Fruit fly (Drosophila melanogaster) whole organism, wandering third instar larva: ENCODE results near the gene Sik2.

ENCODE experiments used
- Abd-B ChIP-seq: fragments of >200 bp; optimal IDR thresholded peaks from 2 replicates; lab custom pipeline; 2017; ENCODE audit warnings: missing biosample characterization, missing genetic modification characterization
- CG32264 ChIP-seq: fragments of 200-800 bp; sonication (Bioruptor generic); optimal IDR thresholded peaks from 2 replicates; lab custom pipeline; 2016; ENCODE audit warnings: missing biosample characterization, missing genetic modification characterization
- CG9705 ChIP-seq: fragments of 200-800 bp; sonication (Bioruptor generic); optimal IDR thresholded peaks from 2 replicates; lab custom pipeline; 2018; ENCODE audit warnings: missing biosample characterization, mild to moderate bottlenecking, missing genetic modification characterization
- CrebA ChIP-seq: fragments of 200-800 bp; sonication (Bioruptor generic); optimal IDR thresholded peaks from 2 replicates; lab custom pipeline; 2016; ENCODE audit warnings: missing biosample characterization, mild to moderate bottlenecking, missing genetic modification characterization, borderline replicate concordance
- Dfd ChIP-seq: fragments of >200 bp; optimal IDR thresholded peaks from 2 replicates; lab custom pipeline; 2017; ENCODE audit warnings: missing biosample characterization, missing genetic modification characterization
- Dif ChIP-seq: fragments of 200-275, 200-300 bp; sonication (Bioruptor generic); optimal IDR thresholded peaks from 2 replicates; lab custom pipeline; 2018; ENCODE audit warnings: missing biosample characterization, missing genetic modification characterization; ENCODE audit not compliant: partially characterized antibody
- GATAd ChIP-seq: sonication (Bioruptor generic); optimal IDR thresholded peaks from 2 replicates; lab custom pipeline; 2016; ENCODE audit warnings: missing biosample characterization, missing genetic modification characterization
- HLH106 ChIP-seq: fragments of 200-800 bp; optimal IDR thresholded peaks from 3 replicates; lab custom pipeline; 2019; ENCODE audit warnings: missing biosample characterization, mild to moderate bottlenecking, missing genetic modification characterization, moderate library complexity
- Hnf4 ChIP-seq: fragments of 200-800 bp; sonication (Bioruptor generic); optimal IDR thresholded peaks from 2 replicates; lab custom pipeline; 2016; ENCODE audit warnings: missing biosample characterization, mild to moderate bottlenecking, missing genetic modification characterization
- Hr78 ChIP-seq: fragments of >200 bp; optimal IDR thresholded peaks from 2 replicates; lab custom pipeline; 2017; ENCODE audit warnings: missing biosample characterization, missing genetic modification characterization
- Hr83 ChIP-seq: fragments of 200-300 bp; sonication (Bioruptor generic); optimal IDR thresholded peaks from 2 replicates; lab custom pipeline; 2016; ENCODE audit warnings: missing biosample characterization, mild to moderate bottlenecking, missing genetic modification characterization, moderate library complexity; ENCODE audit not compliant: poor library complexity, severe bottlenecking
- Jra ChIP-seq: sonication (Bioruptor generic); optimal IDR thresholded peaks from 2 replicates; lab custom pipeline; 2016; ENCODE audit warnings: missing biosample characterization, missing genetic modification characterization
- Mio ChIP-seq: sonication (Bioruptor generic); optimal IDR thresholded peaks from 2 replicates; lab custom pipeline; 2016; ENCODE audit warnings: missing biosample characterization, missing genetic modification characterization
- Myc ChIP-seq: fragments of >200 bp; optimal IDR thresholded peaks from 2 replicates; lab custom pipeline; 2017
- N ChIP-seq: fragments of >200 bp; optimal IDR thresholded peaks from 2 replicates; lab custom pipeline; 2018; ENCODE audit warnings: missing biosample characterization, missing external identifiers, missing genetic modification characterization
- OdsH ChIP-seq: fragments of 200-800 bp; sonication (Bioruptor generic); optimal IDR thresholded peaks from 2 replicates; lab custom pipeline; 2016; ENCODE audit warnings: missing biosample characterization, mild to moderate bottlenecking, missing genetic modification characterization
- Rel ChIP-seq, 2 experiments: fragments of 200-800 bp; sonication (Bioruptor generic) in 1 of 2; optimal IDR thresholded peaks; 2 replicates in 1 of 2; 3 replicates in 1 of 2; lab custom pipeline; 2016 to 2019; ENCODE audit warnings: mild to moderate bottlenecking in 2 of 2, missing biosample characterization in 2 of 2, missing genetic modification characterization in 2 of 2, moderate library complexity in 1 of 2
- Sp1 ChIP-seq: fragments of 200-800 bp; sonication (Bioruptor generic); optimal IDR thresholded peaks from 3 replicates; lab custom pipeline; 2019; ENCODE audit warnings: missing biosample characterization, mild to moderate bottlenecking, missing genetic modification characterization, moderate library complexity
- Vsx2 ChIP-seq: fragments of 200-300, 225-300 bp; sonication (Bioruptor generic); optimal IDR thresholded peaks from 2 replicates; lab custom pipeline; 2018; ENCODE audit warnings: missing biosample characterization, missing genetic modification characterization; ENCODE audit not compliant: partially characterized antibody
- br ChIP-seq: fragments of 200-800 bp; sonication (Bioruptor generic); optimal IDR thresholded peaks from 2 replicates; lab custom pipeline; 2016; ENCODE audit warnings: missing biosample characterization, missing genetic modification characterization
- brk ChIP-seq: fragments of 200-800 bp; sonication (Bioruptor generic); optimal IDR thresholded peaks from 2 replicates; lab custom pipeline; 2016; ENCODE audit warnings: missing biosample characterization, mild to moderate bottlenecking, missing genetic modification characterization
- dl ChIP-seq, 2 experiments: fragments of 175-275, 200-275 bp in 1 of 2; fragments of 200-275 bp in 1 of 2; sonication (Bioruptor generic); optimal IDR thresholded peaks; lab custom pipeline; 2018; ENCODE audit warnings: mild to moderate bottlenecking in 2 of 2, missing biosample characterization in 2 of 2, missing genetic modification characterization in 2 of 2, moderate library complexity in 2 of 2; ENCODE audit not compliant: partially characterized antibody in 2 of 2, insufficient read depth in 1 of 2
- dmrt93B ChIP-seq: fragments of 200-800 bp; sonication (Bioruptor generic); optimal IDR thresholded peaks from 2 replicates; lab custom pipeline; 2018; ENCODE audit warnings: missing biosample characterization, mild to moderate bottlenecking, missing genetic modification characterization
- dsf ChIP-seq: sonication (Bioruptor generic); optimal IDR thresholded peaks from 2 replicates; lab custom pipeline; 2016; ENCODE audit warnings: missing biosample characterization, missing genetic modification characterization, borderline replicate concordance
- ey ChIP-seq: fragments of 200-800 bp; sonication (Bioruptor generic); optimal IDR thresholded peaks from 2 replicates; lab custom pipeline; 2016; ENCODE audit warnings: missing biosample characterization, missing genetic modification characterization
- foxo ChIP-seq, 2 experiments: fragments of 200-800 bp; sonication (Bioruptor generic); optimal IDR thresholded peaks; 2 replicates in 1 of 2; 3 replicates in 1 of 2; lab custom pipeline; 2016 to 2017; ENCODE audit warnings: missing biosample characterization in 2 of 2, missing genetic modification characterization in 2 of 2
- fru ChIP-seq: fragments of 200-800 bp; sonication (Bioruptor generic); optimal IDR thresholded peaks from 3 replicates; lab custom pipeline; 2016; ENCODE audit warnings: missing biosample characterization, mild to moderate bottlenecking, missing genetic modification characterization
- h ChIP-seq: fragments of 200-800 bp; sonication (Bioruptor generic); optimal IDR thresholded peaks from 3 replicates; lab custom pipeline; 2016; ENCODE audit warnings: missing biosample characterization, mild to moderate bottlenecking, missing genetic modification characterization
- jim ChIP-seq: fragments of 175-275, 200-325 bp; sonication (Bioruptor generic); optimal IDR thresholded peaks from 2 replicates; lab custom pipeline; 2016; ENCODE audit warnings: missing biosample characterization, mild to moderate bottlenecking, missing genetic modification characterization
- lola ChIP-seq: fragments of >200 bp; optimal IDR thresholded peaks from 2 replicates; lab custom pipeline; 2017; ENCODE audit warnings: missing biosample characterization, missing genetic modification characterization
- pan ChIP-seq: fragments of >200 bp; optimal IDR thresholded peaks from 2 replicates; lab custom pipeline; 2017
- psq ChIP-seq: fragments of 200-800 bp; sonication (Bioruptor generic); optimal IDR thresholded peaks from 3 replicates; lab custom pipeline; 2017; ENCODE audit warnings: missing biosample characterization, mild to moderate bottlenecking, missing genetic modification characterization, moderate library complexity
- rgr ChIP-seq: fragments of 200-800 bp; sonication (Bioruptor generic); optimal IDR thresholded peaks from 3 replicates; lab custom pipeline; 2016; ENCODE audit warnings: missing biosample characterization, mild to moderate bottlenecking, missing genetic modification characterization
- sage ChIP-seq: fragments of 200-800 bp; sonication (Bioruptor generic); optimal IDR thresholded peaks from 2 replicates; lab custom pipeline; 2016; ENCODE audit warnings: missing biosample characterization, mild to moderate bottlenecking, missing genetic modification characterization
- sv ChIP-seq: fragments of 200-800 bp; sonication (Bioruptor generic); optimal IDR thresholded peaks from 3 replicates; lab custom pipeline; 2016; ENCODE audit warnings: missing biosample characterization, missing genetic modification characterization
- tai ChIP-seq: sonication (Bioruptor generic); optimal IDR thresholded peaks from 2 replicates; lab custom pipeline; 2016; ENCODE audit warnings: missing biosample characterization, missing genetic modification characterization
- usp ChIP-seq: fragments of >200 bp; optimal IDR thresholded peaks from 2 replicates; lab custom pipeline; 2017; ENCODE audit warnings: missing biosample characterization, missing genetic modification characterization
- woc ChIP-seq: sonication (Bioruptor generic); optimal IDR thresholded peaks from 2 replicates; lab custom pipeline; 2016; ENCODE audit warnings: missing biosample characterization, mild to moderate bottlenecking, missing genetic modification characterization

Sik2 gene

dm6 chrX:2041312-2041918, 20.3 kb downstream of the Sik2 start, which contains the start of gene CG4313:
CG4313 (plus strand) TSS chrX:2041868.
- peak; percentile 64 for TF ChIP-seq CG9705 (GFP tag; lab: Kevin White, UChicago)
- no peak for TF ChIP-seq Vsx2 (GFP tag; lab: Kevin White, UChicago)
- peak in 1 of 2 experiments; percentile 81 for TF ChIP-seq foxo (GFP tag; optimal IDR thresholded peaks at IDR 0.05; lab: Kevin White, UChicago)
- TF ChIP-seq dl (GFP tag; optimal IDR thresholded peaks at IDR 0.05; lab: Kevin White, UChicago; ENCODE audit: insufficient read depth in 1 of 2, partially characterized antibody in 2 of 2): no peak
- TF ChIP-seq ey (GFP tag; lab: Kevin White, UChicago): peak; percentile 72
- TF ChIP-seq pan (lab: Kevin White, UChicago): no peak
- no peak for TF ChIP-seq N (GFP tag; lab: Kevin White, UChicago)
- no peak for TF ChIP-seq Dif (GFP tag; lab: Kevin White, UChicago)
- no peak for TF ChIP-seq Hr78 (GFP tag; lab: Kevin White, UChicago)
- no peak for TF ChIP-seq CrebA (GFP tag; lab: Kevin White, UChicago)
- TF ChIP-seq GATAd (GFP tag; lab: Kevin White, UChicago): peak; percentile 33
- TF ChIP-seq tai (GFP tag; lab: Kevin White, UChicago): no peak
- TF ChIP-seq lola (GFP tag; lab: Kevin White, UChicago): no peak
- TF ChIP-seq Mio: no peak
- TF ChIP-seq br (GFP tag; lab: Kevin White, UChicago): peak; percentile 75
- TF ChIP-seq brk (GFP tag; lab: Kevin White, UChicago): no peak
- no peak for TF ChIP-seq jim (GFP tag; lab: Kevin White, UChicago)
- peak; percentile 80 for TF ChIP-seq fru (GFP tag; lab: Kevin White, UChicago)
- peak; percentile 74 for TF ChIP-seq Sp1 (GFP tag; lab: Kevin White, UChicago)
- peak; percentile 41 for TF ChIP-seq sage (GFP tag; lab: Kevin White, UChicago)
- TF ChIP-seq rgr (GFP tag; lab: Kevin White, UChicago): peak; percentile 67
- no peak for TF ChIP-seq CG32264 (GFP tag; lab: Kevin White, UChicago)
- TF ChIP-seq OdsH (GFP tag; lab: Kevin White, UChicago): peak; percentile 67
- TF ChIP-seq Dfd (GFP tag; lab: Kevin White, UChicago): no peak
- TF ChIP-seq woc (GFP tag; lab: Kevin White, UChicago): peak; percentile 82
- TF ChIP-seq HLH106 (tag; lab: Kevin White, UChicago): peak; percentile 80
- peak; percentile 60 for TF ChIP-seq psq (GFP tag; lab: Kevin White, UChicago)
- TF ChIP-seq Hr83 (GFP tag; lab: Kevin White, UChicago): no peak
- peak; percentile 68 for TF ChIP-seq Hnf4 (GFP tag; lab: Kevin White, UChicago)
- TF ChIP-seq dsf (GFP tag; lab: Kevin White, UChicago): no peak
- TF ChIP-seq dmrt93B (GFP tag; lab: Kevin White, UChicago): peak; percentile 60
- TF ChIP-seq usp (GFP tag; lab: Kevin White, UChicago): no peak
- TF ChIP-seq Rel (GFP tag; optimal IDR thresholded peaks at IDR 0.05; lab: Kevin White, UChicago): no peak
- TF ChIP-seq Rel (tag; optimal IDR thresholded peaks at IDR 0.05; lab: Kevin White, UChicago): peak; percentile 28
- TF ChIP-seq h (GFP tag; lab: Kevin White, UChicago): peak; percentile 81
- TF ChIP-seq sv: peak; percentile 54
- peak; percentile 76 for TF ChIP-seq Jra (GFP tag; lab: Kevin White, UChicago)
- TF ChIP-seq Abd-B (GFP tag; lab: Kevin White, UChicago): no peak
- peak; percentile 89 for TF ChIP-seq Myc (lab: Kevin White, UChicago)

dm6 chrX:2037605-2038004, 24.1 kb downstream of the Sik2 start:
- no peak for TF ChIP-seq psq (GFP tag; lab: Kevin White, UChicago)
- no peak for TF ChIP-seq lola (GFP tag; lab: Kevin White, UChicago)
